Fruit fly (Drosophila melanogaster): ENCODE data around the gene CG11672.

DNA sequence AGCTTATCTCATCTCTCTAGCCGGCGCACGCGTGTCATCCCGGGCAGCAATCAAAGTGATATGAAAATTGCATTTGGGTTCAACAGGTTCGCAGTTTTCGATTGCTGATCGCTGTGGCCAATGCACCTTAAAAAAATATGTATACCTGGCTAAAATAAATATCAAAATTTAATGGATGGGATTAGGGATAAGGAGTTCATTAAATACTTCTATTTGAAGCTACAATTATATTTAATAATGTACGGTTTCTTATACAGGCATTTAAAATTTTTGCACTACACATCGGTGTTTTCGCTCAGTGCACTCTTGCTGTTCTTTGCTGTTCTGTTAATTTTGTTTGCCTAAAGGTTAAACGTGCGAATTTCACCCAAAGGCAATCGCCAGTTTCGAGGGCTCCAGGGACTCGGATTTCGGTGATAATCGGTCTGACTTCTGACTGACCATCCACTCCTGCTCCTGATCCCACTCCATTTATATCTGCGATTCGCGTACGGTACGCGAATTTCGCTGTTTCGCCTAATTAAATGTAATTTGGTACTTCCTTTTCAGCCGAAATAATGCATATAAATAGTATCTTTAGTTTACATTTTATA, 17.7 kb downstream of the CG11672 start:
- TF ChIP-seq Snoo (tag; optimal IDR thresholded peaks at IDR 0.05) (peak; percentile 56), CG10348 (GFP tag; IDR thresholded peaks at IDR 0.05) (no peak), CG15710 (tag; optimal IDR thresholded peaks at IDR 0.05) (no peak), CG32121 (GFP tag; IDR thresholded peaks at IDR 0.05) (no peak), CG17806 (tag; optimal IDR thresholded peaks at IDR 0.05) (no peak), gl (tag; optimal IDR thresholded peaks at IDR 0.05) (no peak), fd96Ca (GFP tag; IDR thresholded peaks at IDR 0.05) (no peak), CG4496 (GFP tag; IDR thresholded peaks at IDR 0.05) (no peak), Pif1B (GFP tag; optimal IDR thresholded peaks at IDR 0.05) (no peak)
